Worm (Caenorhabditis elegans) whole organism, L2 larva: ENCODE results near the gene nth-1.

Experiments used
- C34F6.9 ChIP-seq: fragments of 150-350 bp; optimal IDR thresholded peaks from 2 replicates; lab custom pipeline; 2014; ENCODE audit warnings: missing biosample characterization, missing genetic modification characterization
- F13H6.1 ChIP-seq: sonication (generic microtip); optimal IDR thresholded peaks from 2 replicates; lab custom pipeline; 2016; ENCODE audit warnings: missing genetic modification characterization, missing compliant biosample characterization
- R02D3.7 ChIP-seq: fragments of 150-350 bp; optimal IDR thresholded peaks from 2 replicates; lab custom pipeline; 2014; ENCODE audit warnings: missing biosample characterization, missing genetic modification characterization
- Y55F3AM.14 ChIP-seq: fragments of 200-800 bp; sonication (Bioruptor generic); optimal IDR thresholded peaks from 2 replicates; lab custom pipeline; 2018; ENCODE audit warnings: mild to moderate bottlenecking, missing genetic modification characterization, missing compliant biosample characterization
- ZK546.5 ChIP-seq: sonication (generic microtip); optimal IDR thresholded peaks from 2 replicates; lab custom pipeline; 2017; ENCODE audit warnings: missing biosample characterization, missing genetic modification characterization
- alr-1 ChIP-seq: fragments of 150-350 bp; optimal IDR thresholded peaks from 2 replicates; lab custom pipeline; 2014; ENCODE audit warnings: missing biosample characterization, missing genetic modification characterization
- aly-2 ChIP-seq: fragments of 150-350 bp; optimal IDR thresholded peaks from 2 replicates; lab custom pipeline; 2014; ENCODE audit warnings: missing biosample characterization, missing genetic modification characterization
- ama-1 ChIP-seq: fragments of 150-350 bp; optimal IDR thresholded peaks from 2 replicates; lab custom pipeline; 2018; ENCODE audit warnings: inconsistent platforms
- blmp-1 ChIP-seq: sonication (generic microtip); optimal IDR thresholded peaks from 2 replicates; lab custom pipeline; 2017; ENCODE audit warnings: missing genetic modification characterization, mild to moderate bottlenecking, missing compliant biosample characterization, antibody characterized with exemption, moderate library complexity; ENCODE audit not compliant: insufficient read depth
- ceh-16 ChIP-seq: fragments of 150-350 bp; optimal IDR thresholded peaks from 2 replicates; lab custom pipeline; 2014; ENCODE audit warnings: missing biosample characterization, missing genetic modification characterization
- ceh-82 ChIP-seq: fragments of 150-350 bp; optimal IDR thresholded peaks from 2 replicates; lab custom pipeline; 2014; ENCODE audit warnings: missing biosample characterization, missing genetic modification characterization
- crh-2 ChIP-seq: sonication (generic microtip); optimal IDR thresholded peaks from 2 replicates; lab custom pipeline; 2017; ENCODE audit warnings: missing biosample characterization, missing genetic modification characterization
- dmd-4 ChIP-seq: sonication (generic microtip); optimal IDR thresholded peaks from 2 replicates; lab custom pipeline; 2017; ENCODE audit warnings: missing biosample characterization, missing genetic modification characterization
- egl-27 ChIP-seq: sonication (generic microtip); optimal IDR thresholded peaks from 3 replicates; lab custom pipeline; 2017; ENCODE audit warnings: missing biosample characterization, missing genetic modification reagents, missing genetic modification characterization
- elt-1 ChIP-seq: fragments of 150-350 bp; optimal IDR thresholded peaks from 2 replicates; lab custom pipeline; 2014; ENCODE audit warnings: missing biosample characterization, missing genetic modification characterization
- elt-3 ChIP-seq: sonication (generic microtip); optimal IDR thresholded peaks from 2 replicates; lab custom pipeline; 2017; ENCODE audit warnings: missing biosample characterization, missing genetic modification characterization
- fos-1 ChIP-seq: fragments of 150-350 bp; optimal IDR thresholded peaks from 2 replicates; lab custom pipeline; 2014; ENCODE audit warnings: missing biosample characterization, missing genetic modification characterization
- gmeb-1 ChIP-seq: fragments of 150-350 bp; optimal IDR thresholded peaks from 2 replicates; lab custom pipeline; 2014; ENCODE audit warnings: missing biosample characterization, missing genetic modification characterization
- lin-11 ChIP-seq: fragments of 150-350 bp; sonication (generic microtip); optimal IDR thresholded peaks from 2 replicates; lab custom pipeline; 2014; ENCODE audit warnings: missing biosample characterization, missing genetic modification characterization, inconsistent platforms, mixed read lengths
- lin-13 ChIP-seq: fragments of 150-350 bp; optimal IDR thresholded peaks from 2 replicates; lab custom pipeline; 2014; ENCODE audit warnings: missing biosample characterization, missing genetic modification reagents, missing genetic modification characterization
- lin-39 ChIP-seq: fragments of 150-350 bp; optimal IDR thresholded peaks from 2 replicates; lab custom pipeline; 2014; ENCODE audit warnings: missing biosample characterization, missing genetic modification reagents, missing genetic modification characterization
- lsy-2 ChIP-seq, 2 experiments: fragments of 150-350 bp in 1 of 2; sonication (generic microtip) in 1 of 2; optimal IDR thresholded peaks; 2 replicates each; lab custom pipeline; 2014 to 2017; ENCODE audit warnings: missing biosample characterization in 2 of 2, missing genetic modification characterization in 2 of 2
- mab-5 ChIP-seq: fragments of 150-350 bp; optimal IDR thresholded peaks from 2 replicates; lab custom pipeline; 2014; ENCODE audit warnings: missing biosample characterization, missing genetic modification characterization
- mbf-1 ChIP-seq: sonication (generic microtip); optimal IDR thresholded peaks from 2 replicates; lab custom pipeline; 2017; ENCODE audit warnings: missing biosample characterization, missing genetic modification characterization
- mdl-1 ChIP-seq, 2 experiments: fragments of 150-350 bp in 1 of 2; sonication (generic microtip) in 1 of 2; optimal IDR thresholded peaks; 2 replicates each; lab custom pipeline; 2017; ENCODE audit warnings: missing biosample characterization in 2 of 2, missing genetic modification characterization in 2 of 2
- nhr-10 ChIP-seq: sonication (generic microtip); optimal IDR thresholded peaks from 2 replicates; lab custom pipeline; 2017; ENCODE audit warnings: missing biosample characterization, missing genetic modification characterization
- nhr-11 ChIP-seq: fragments of 150-350 bp; optimal IDR thresholded peaks from 2 replicates; lab custom pipeline; 2014; ENCODE audit warnings: missing biosample characterization, missing genetic modification characterization
- nhr-12 ChIP-seq: fragments of 150-350 bp; optimal IDR thresholded peaks from 2 replicates; lab custom pipeline; 2014; ENCODE audit warnings: missing biosample characterization, missing genetic modification characterization
- nhr-129 ChIP-seq: fragments of 150-350 bp; optimal IDR thresholded peaks from 2 replicates; lab custom pipeline; 2014; ENCODE audit warnings: missing biosample characterization, missing genetic modification characterization
- nhr-21 ChIP-seq: fragments of 150-350 bp; optimal IDR thresholded peaks from 2 replicates; lab custom pipeline; 2014; ENCODE audit warnings: missing biosample characterization, missing genetic modification characterization
- nhr-23 ChIP-seq: fragments of 150-350 bp; optimal IDR thresholded peaks from 2 replicates; lab custom pipeline; 2014; ENCODE audit warnings: missing biosample characterization, missing genetic modification reagents, missing genetic modification characterization
- nhr-237 ChIP-seq: fragments of 150-350 bp; optimal IDR thresholded peaks from 2 replicates; lab custom pipeline; 2014; ENCODE audit warnings: missing biosample characterization, missing genetic modification characterization
- nhr-25 ChIP-seq: fragments of 150-350 bp; sonication (generic microtip); optimal IDR thresholded peaks from 3 replicates; lab custom pipeline; 2014; ENCODE audit warnings: missing biosample characterization, missing genetic modification characterization
- nhr-6 ChIP-seq: fragments of 150-350 bp; optimal IDR thresholded peaks from 2 replicates; lab custom pipeline; 2014; ENCODE audit warnings: missing biosample characterization, missing genetic modification characterization
- nhr-77 ChIP-seq: fragments of 150-350 bp; optimal IDR thresholded peaks from 2 replicates; lab custom pipeline; 2014; ENCODE audit warnings: missing biosample characterization, missing genetic modification characterization
- peb-1 ChIP-seq: fragments of 150-350 bp; optimal IDR thresholded peaks from 2 replicates; lab custom pipeline; 2014; ENCODE audit warnings: missing biosample characterization, missing genetic modification characterization
- sem-4 ChIP-seq: fragments of 150-350 bp; optimal IDR thresholded peaks from 2 replicates; lab custom pipeline; 2014; ENCODE audit warnings: missing biosample characterization, missing genetic modification reagents, missing genetic modification characterization
- skn-1 ChIP-seq: sonication (generic microtip); optimal IDR thresholded peaks from 2 replicates; lab custom pipeline; 2017; ENCODE audit warnings: missing biosample characterization, missing genetic modification characterization
- sma-3 ChIP-seq: sonication (generic microtip); optimal IDR thresholded peaks from 2 replicates; lab custom pipeline; 2016; ENCODE audit warnings: missing genetic modification reagents, missing genetic modification characterization, missing compliant biosample characterization
- sma-9 ChIP-seq, 2 experiments: fragments of 150-350 bp in 1 of 2; sonication (generic microtip) in 1 of 2; optimal IDR thresholded peaks; 2 replicates each; lab custom pipeline; 2014 to 2016; ENCODE audit warnings: missing genetic modification characterization in 2 of 2, mild to moderate bottlenecking in 1 of 2, missing biosample characterization in 1 of 2, missing compliant biosample characterization in 1 of 2, missing genetic modification reagents in 1 of 2, moderate library complexity in 1 of 2
- snpc-4 ChIP-seq: fragments of 150-350 bp; optimal IDR thresholded peaks from 2 replicates; lab custom pipeline; 2014; ENCODE audit warnings: missing biosample characterization, missing genetic modification characterization
- unc-39 ChIP-seq: fragments of 150-350 bp; optimal IDR thresholded peaks from 2 replicates; lab custom pipeline; 2014; ENCODE audit warnings: missing biosample characterization, missing genetic modification characterization
- unc-55 ChIP-seq: fragments of 150-350 bp; sonication (generic microtip); optimal IDR thresholded peaks from 3 replicates; lab custom pipeline; 2014; ENCODE audit warnings: missing biosample characterization, missing genetic modification reagents, missing genetic modification characterization
- unc-62 ChIP-seq: fragments of 150-350 bp; optimal IDR thresholded peaks from 2 replicates; lab custom pipeline; 2014; ENCODE audit warnings: missing biosample characterization, missing genetic modification reagents, missing genetic modification characterization
- zag-1 ChIP-seq: fragments of 150-350 bp; optimal IDR thresholded peaks from 2 replicates; lab custom pipeline; 2014; ENCODE audit warnings: missing biosample characterization, missing genetic modification characterization
- ztf-1 ChIP-seq: fragments of 200-800 bp; sonication (Bioruptor generic); conservative IDR thresholded peaks from 2 replicates; pipeline ENCODE4 v1.3.6; 2022; ENCODE audit warnings: missing genetic modification characterization, missing compliant biosample characterization
- ztf-11 ChIP-seq: sonication (generic microtip); optimal IDR thresholded peaks from 2 replicates; lab custom pipeline; 2017; ENCODE audit warnings: missing biosample characterization, missing genetic modification characterization
- ztf-4 ChIP-seq: fragments of 150-350 bp; optimal IDR thresholded peaks from 2 replicates; lab custom pipeline; 2014; ENCODE audit warnings: missing biosample characterization, missing genetic modification characterization

The nth-1 gene

DNA sequence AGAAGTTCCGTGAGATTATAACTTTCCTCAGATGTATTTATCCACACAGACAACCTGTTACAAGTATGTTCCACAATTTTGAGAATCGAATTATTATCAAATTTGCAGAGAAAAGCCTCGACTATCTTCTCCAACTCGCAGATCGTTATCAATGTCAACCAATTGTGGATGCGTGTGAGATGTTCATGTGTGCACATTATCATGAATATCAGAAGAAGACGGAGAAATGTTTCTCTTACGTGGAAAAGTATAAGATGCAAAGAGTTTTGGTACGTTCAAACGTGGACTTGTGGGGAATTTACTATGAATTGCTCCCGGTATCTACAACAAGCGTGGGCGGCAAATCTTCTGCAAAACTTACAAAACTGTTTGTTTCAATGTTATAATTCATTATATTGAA is 23.0 kb downstream of the nth-1 start:
- TF ChIP-seq fos-1 (tag; lab: Kevin White, UChicago) (no peak), lin-13 (GFP tag; lab: Kevin White, UChicago) (no peak), ztf-11 (tag; lab: Kevin White, UChicago) (no peak), unc-55 (GFP tag; lab: Kevin White, UChicago) (no peak), egl-27 (no peak), aly-2 (tag; lab: Kevin White, UChicago) (no peak), lin-11 (tag; lab: Kevin White, UChicago) (no peak), nhr-77 (no peak), sem-4 (no peak), dmd-4 (no peak), nhr-12 (tag; lab: Kevin White, UChicago) (no peak), lsy-2 (tag; optimal IDR thresholded peaks at IDR 0.05; lab: Kevin White, UChicago) (no peak), gmeb-1 (no peak), peb-1 (tag; lab: Kevin White, UChicago) (no peak), elt-3 (no peak), R02D3.7 (tag; lab: Kevin White, UChicago) (no peak), nhr-10 (tag; lab: Kevin White, UChicago) (no peak)
- TF ChIP-seq, all 48 proteins: peak for 0

DNA sequence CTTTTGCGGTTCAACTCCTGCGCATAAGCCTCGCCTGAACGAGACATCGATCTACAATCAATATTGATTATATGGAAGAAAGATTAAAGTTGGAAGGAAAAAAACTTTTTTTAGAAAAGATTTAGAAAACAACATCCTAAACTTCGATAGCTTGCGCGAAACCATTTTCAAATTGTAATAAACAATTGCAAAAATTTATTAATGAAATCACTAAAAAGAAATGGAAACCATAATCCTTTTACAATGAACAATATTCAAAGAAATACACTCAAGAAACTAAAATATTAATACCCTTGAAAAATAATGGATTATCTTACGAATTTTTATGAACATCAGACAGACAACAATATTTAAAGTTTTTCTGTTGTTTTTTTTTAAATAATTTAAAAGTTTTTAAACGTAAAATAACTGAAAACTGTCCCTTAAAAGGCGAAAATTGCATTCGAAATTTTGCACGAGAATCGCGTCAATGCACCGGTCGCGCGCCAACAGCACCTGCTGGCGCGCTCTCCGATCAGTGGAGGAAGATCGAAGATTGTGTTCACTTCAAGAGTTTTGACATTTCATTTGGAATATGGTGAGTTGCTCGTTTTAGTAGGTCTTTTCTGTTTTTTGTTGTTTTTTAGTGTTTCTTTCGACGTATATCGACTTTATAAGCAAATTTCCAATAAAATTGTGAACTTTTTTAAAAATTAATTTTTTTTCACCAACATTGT is 24.7 kb downstream of the nth-1 start, which contains the start of the genes sftb-1 and R10E4.1:
TSS of gene sftb-1 (minus strand) at position 51 of the 716 bp plus-strand sequence.
TSS of gene R10E4.1 (plus strand) at position 524 of the 716 bp plus-strand sequence.
- TF ChIP-seq R02D3.7 (tag; lab: Kevin White, UChicago), result no peak
- no peak for TF ChIP-seq nhr-23 (tag; lab: Kevin White, UChicago)
- no peak for TF ChIP-seq zag-1 (tag; lab: Kevin White, UChicago)
- no peak for TF ChIP-seq blmp-1 (tag; lab: Kevin White, UChicago)
- no peak for TF ChIP-seq nhr-6 (tag; lab: Kevin White, UChicago)
- no peak for TF ChIP-seq nhr-237
- TF ChIP-seq alr-1, result no peak
- TF ChIP-seq ceh-82 (tag; lab: Kevin White, UChicago), result no peak
- TF ChIP-seq Y55F3AM.14, result no peak
- TF ChIP-seq elt-3, result no peak
- TF ChIP-seq nhr-129 (tag; lab: Kevin White, UChicago), result peak; percentile 42
- no peak for TF ChIP-seq ztf-1 (GFP tag; lab: Robert Waterston, UW)
- TF ChIP-seq sma-3 (GFP tag; lab: Kevin White, UChicago), result peak; percentile 66
- TF ChIP-seq crh-2 (tag; lab: Kevin White, UChicago), result peak; percentile 78
- TF ChIP-seq sma-9 (GFP tag; optimal IDR thresholded peaks at IDR 0.05; lab: Kevin White, UChicago), result peak; percentile 83
- no peak for TF ChIP-seq sma-9 (tag; optimal IDR thresholded peaks at IDR 0.05; lab: Kevin White, UChicago)
- TF ChIP-seq lin-39 (tag; lab: Kevin White, UChicago), result no peak
- TF ChIP-seq mab-5 (tag; lab: Kevin White, UChicago), result peak; percentile 34
- TF ChIP-seq C34F6.9 (tag; lab: Kevin White, UChicago), result peak; percentile 78
- peak; percentile 69 for TF ChIP-seq F13H6.1 (tag; lab: Kevin White, UChicago)
- TF ChIP-seq peb-1 (tag; lab: Kevin White, UChicago), result no peak
- no peak for TF ChIP-seq ztf-11 (tag; lab: Kevin White, UChicago)
- TF ChIP-seq unc-55 (GFP tag; lab: Kevin White, UChicago), result peak; percentile 82
- peak; percentile 49 for TF ChIP-seq nhr-21 (tag; lab: Kevin White, UChicago)
- TF ChIP-seq sem-4, result peak; percentile 25
- TF ChIP-seq ztf-4, result no peak
- no peak for TF ChIP-seq ZK546.5 (tag; lab: Kevin White, UChicago)
- TF ChIP-seq lin-13 (GFP tag; lab: Kevin White, UChicago), result peak; percentile 42
- peak; percentile 75 for TF ChIP-seq nhr-25
- TF ChIP-seq elt-1, result no peak
- no peak for TF ChIP-seq skn-1
- no peak for TF ChIP-seq nhr-77
- no peak for TF ChIP-seq mdl-1 (tag; optimal IDR thresholded peaks at IDR 0.05; lab: Kevin White, UChicago)
- peak; percentile 48 for TF ChIP-seq fos-1 (tag; lab: Kevin White, UChicago)
- TF ChIP-seq unc-39, result no peak
- no peak for TF ChIP-seq aly-2 (tag; lab: Kevin White, UChicago)
- TF ChIP-seq lsy-2 (tag; optimal IDR thresholded peaks at IDR 0.05; lab: Kevin White, UChicago), result peak; percentile 77 to 89
- no peak for TF ChIP-seq nhr-12 (tag; lab: Kevin White, UChicago)
- TF ChIP-seq unc-62 (GFP tag; lab: Kevin White, UChicago), result no peak
- no peak for TF ChIP-seq egl-27
- TF ChIP-seq lin-11 (tag; lab: Kevin White, UChicago), result peak; percentile 19
- TF ChIP-seq ceh-16 (tag; lab: Kevin White, UChicago), result no peak
- peak; percentile 32 for TF ChIP-seq ama-1 (lab: Kevin White, UChicago)
- TF ChIP-seq mbf-1, result no peak
- TF ChIP-seq nhr-10 (tag; lab: Kevin White, UChicago), result no peak
- no peak for TF ChIP-seq dmd-4
- no peak for TF ChIP-seq nhr-11 (tag; lab: Kevin White, UChicago)
- no peak for TF ChIP-seq snpc-4 (tag; lab: Kevin White, UChicago)
- TF ChIP-seq gmeb-1, result peak; percentile 84
